Worm (Caenorhabditis elegans): ENCODE measurements around the gene srz-59.

The srz-59 gene

DNA sequence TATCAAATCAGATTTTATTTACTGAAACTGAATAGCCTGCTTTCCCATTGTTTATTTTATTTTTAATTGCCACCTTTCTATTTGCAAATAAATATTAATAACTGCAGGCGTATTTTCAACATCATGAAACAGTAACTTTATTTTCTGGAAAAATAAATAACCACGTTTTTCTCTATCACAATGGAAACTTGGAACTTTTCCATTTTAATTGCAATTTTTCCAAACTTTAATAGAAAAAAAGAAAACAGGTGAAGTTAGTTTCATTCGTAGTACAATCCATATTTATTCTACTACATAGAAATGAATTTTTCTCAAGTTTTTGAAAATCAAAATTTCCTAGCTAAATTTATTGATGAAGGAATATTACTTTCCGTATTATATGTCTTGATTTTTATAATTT is 2.8 kb upstream of the srz-59 start, which contains the start of gene srz-42:
TSS of gene srz-42 (plus strand) at position 301 of the 400 bp plus-strand sequence.
- TF ChIP-seq klf-2 (GFP tag; conservative IDR thresholded peaks at IDR 0.05) (no peak), T22C8.4 (GFP tag; IDR thresholded peaks at IDR 0.05) (no peak), ztf-23 (GFP tag; IDR thresholded peaks at IDR 0.05) (no peak), med-1 (GFP tag; optimal IDR thresholded peaks at IDR 0.05; ENCODE audit: insufficient read depth) (no peak), ref-1 (GFP tag; conservative IDR thresholded peaks at IDR 0.05) (no peak)

DNA sequence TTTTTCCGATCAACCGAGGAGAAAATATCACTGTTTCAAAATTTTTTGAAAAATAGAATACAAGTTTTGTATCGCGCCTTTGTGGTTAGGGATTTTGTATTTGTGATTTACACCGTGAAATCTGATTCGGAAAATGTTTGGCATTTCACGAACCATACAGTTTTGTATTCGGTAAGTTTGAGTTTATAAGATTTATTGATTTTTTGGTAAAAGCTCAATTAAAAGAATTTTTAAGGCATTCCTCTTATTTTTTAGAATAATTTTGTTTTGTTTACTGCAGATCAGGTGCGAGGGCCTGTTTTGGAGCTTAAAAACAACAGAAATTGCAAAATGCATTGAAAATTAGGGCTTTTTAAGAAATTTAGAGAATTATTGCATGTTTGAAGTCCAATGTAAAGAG is 1.5 kb downstream of the srz-59 start:
- TF ChIP-seq ref-1 (GFP tag; conservative IDR thresholded peaks at IDR 0.05), result no peak
- no peak for TF ChIP-seq ztf-29 (GFP tag; IDR thresholded peaks at IDR 0.05)
- TF ChIP-seq flt-1 (GFP tag; IDR thresholded peaks at IDR 0.05), result no peak
- TF ChIP-seq klf-2 (GFP tag; conservative IDR thresholded peaks at IDR 0.05), result no peak
- TF ChIP-seq T22C8.4 (GFP tag; IDR thresholded peaks at IDR 0.05), result no peak
- TF ChIP-seq cog-1 (tag; optimal IDR thresholded peaks at IDR 0.05), result no peak
- no peak for TF ChIP-seq ztf-23 (GFP tag; IDR thresholded peaks at IDR 0.05)

DNA sequence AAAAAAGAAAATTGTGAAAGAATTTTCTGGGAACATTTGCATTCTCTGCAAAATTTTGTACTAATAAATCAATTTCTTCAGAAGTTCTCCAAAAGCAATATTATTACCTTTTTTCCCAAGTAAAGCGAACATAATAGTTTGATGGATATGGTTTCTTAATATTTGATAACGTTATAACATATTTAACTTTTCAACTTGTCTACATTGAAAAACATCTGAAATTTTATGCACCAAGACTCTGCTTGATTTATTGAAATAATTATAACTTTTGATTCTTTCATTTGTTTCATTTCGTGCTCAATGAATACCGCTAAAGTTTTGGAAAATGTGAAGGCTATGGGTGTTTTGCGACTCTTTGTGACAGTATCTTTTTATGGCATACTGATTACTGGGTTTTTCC is 5.2 kb downstream of the srz-59 start, which contains the start of gene srz-31:
TSS of gene srz-31 (plus strand) at position 301 of the 400 bp plus-strand sequence.
- TF ChIP-seq med-1 (GFP tag; optimal IDR thresholded peaks at IDR 0.05; ENCODE audit: insufficient read depth) (no peak), flt-1 (GFP tag; IDR thresholded peaks at IDR 0.05) (no peak), cog-1 (tag; optimal IDR thresholded peaks at IDR 0.05) (no peak), klf-2 (GFP tag; conservative IDR thresholded peaks at IDR 0.05) (no peak), ztf-23 (GFP tag; IDR thresholded peaks at IDR 0.05) (no peak), T22C8.4 (GFP tag; IDR thresholded peaks at IDR 0.05) (no peak), tab-1 (GFP tag; IDR thresholded peaks at IDR 0.05) (no peak), ztf-29 (GFP tag; IDR thresholded peaks at IDR 0.05) (no peak)

DNA sequence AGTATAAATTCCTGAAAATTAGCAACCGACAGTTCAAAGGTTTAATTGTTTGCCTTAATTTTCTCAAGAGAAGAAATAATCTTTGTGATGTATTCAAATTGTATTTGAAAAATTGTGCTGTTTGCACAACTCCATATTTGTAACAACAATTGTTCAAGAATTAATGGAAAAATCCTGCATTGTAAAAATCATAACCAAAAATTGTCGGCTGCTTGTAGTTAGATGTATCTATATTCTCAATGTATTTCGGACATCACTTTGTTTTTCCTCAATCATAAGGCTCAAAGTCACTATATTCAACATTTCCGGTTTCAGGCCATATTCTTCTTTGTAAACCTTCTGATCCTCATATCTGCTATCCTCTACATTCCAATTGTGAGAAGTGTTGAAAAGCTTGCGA is 11.2 kb downstream of the srz-59 start:
- TF ChIP-seq tab-1 (GFP tag; IDR thresholded peaks at IDR 0.05) (no peak), ref-1 (GFP tag; conservative IDR thresholded peaks at IDR 0.05) (no peak), med-1 (GFP tag; optimal IDR thresholded peaks at IDR 0.05; ENCODE audit: insufficient read depth) (no peak)

DNA sequence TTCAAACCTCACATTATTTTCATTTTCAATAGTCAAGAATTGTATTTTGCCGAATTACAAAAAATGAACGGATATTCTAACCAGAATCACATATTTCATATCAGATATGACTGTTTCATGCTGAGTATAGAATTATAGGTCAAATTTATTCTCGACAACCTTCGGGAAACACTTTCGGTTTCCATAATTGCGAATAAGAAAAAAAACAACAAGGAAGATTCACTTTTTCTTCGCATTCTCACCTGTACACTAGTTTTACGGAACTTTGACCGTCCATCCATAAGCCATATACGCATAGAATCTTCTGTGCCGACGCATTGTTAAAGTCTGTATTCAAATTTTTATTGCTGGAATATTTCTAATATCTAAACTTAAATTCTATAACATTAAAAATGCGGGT is 13.7 kb downstream of the srz-59 start, which contains the start of gene oac-37:
TSS of gene oac-37 (plus strand) at position 301 of the 400 bp plus-strand sequence.
- TF ChIP-seq cog-1 (tag; optimal IDR thresholded peaks at IDR 0.05) (no peak), ztf-23 (GFP tag; IDR thresholded peaks at IDR 0.05) (no peak), ztf-29 (GFP tag; IDR thresholded peaks at IDR 0.05) (no peak), klf-2 (GFP tag; conservative IDR thresholded peaks at IDR 0.05) (no peak), med-1 (GFP tag; optimal IDR thresholded peaks at IDR 0.05; ENCODE audit: insufficient read depth) (no peak), ref-1 (GFP tag; conservative IDR thresholded peaks at IDR 0.05) (no peak), tab-1 (GFP tag; IDR thresholded peaks at IDR 0.05) (no peak), T22C8.4 (GFP tag; IDR thresholded peaks at IDR 0.05) (no peak), flt-1 (GFP tag; IDR thresholded peaks at IDR 0.05) (no peak)

DNA sequence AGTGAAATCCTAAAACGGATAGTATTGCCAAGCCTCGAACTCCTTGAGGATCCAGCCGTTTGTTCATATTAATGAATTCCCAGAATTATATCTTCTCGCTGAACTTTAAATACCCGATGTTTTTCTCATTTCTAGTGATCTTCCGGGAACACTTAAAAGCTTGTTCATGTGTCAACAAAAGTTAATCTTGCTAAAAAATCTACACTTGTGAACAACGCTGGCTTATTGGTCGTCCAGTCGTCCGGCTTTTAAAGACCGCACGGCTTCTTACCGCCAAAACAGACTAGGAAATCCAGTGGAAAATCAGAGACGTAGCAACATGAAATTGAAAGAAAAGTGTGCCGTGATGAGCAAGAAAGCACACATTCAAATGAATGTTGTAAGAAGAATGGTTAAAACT is 21.4 kb downstream of the srz-59 start, which contains the start of gene oac-38:
TSS of gene oac-38 (minus strand) at position 101 of the 400 bp plus-strand sequence.
- TF ChIP-seq cog-1 (tag; optimal IDR thresholded peaks at IDR 0.05) (no peak), med-1 (GFP tag; optimal IDR thresholded peaks at IDR 0.05; ENCODE audit: insufficient read depth) (no peak), ref-1 (GFP tag; conservative IDR thresholded peaks at IDR 0.05) (no peak), ztf-23 (GFP tag; IDR thresholded peaks at IDR 0.05) (no peak), klf-2 (GFP tag; conservative IDR thresholded peaks at IDR 0.05) (no peak), flt-1 (GFP tag; IDR thresholded peaks at IDR 0.05) (no peak), T22C8.4 (GFP tag; IDR thresholded peaks at IDR 0.05) (no peak), ztf-29 (GFP tag; IDR thresholded peaks at IDR 0.05) (no peak), tab-1 (GFP tag; IDR thresholded peaks at IDR 0.05) (no peak)

DNA sequence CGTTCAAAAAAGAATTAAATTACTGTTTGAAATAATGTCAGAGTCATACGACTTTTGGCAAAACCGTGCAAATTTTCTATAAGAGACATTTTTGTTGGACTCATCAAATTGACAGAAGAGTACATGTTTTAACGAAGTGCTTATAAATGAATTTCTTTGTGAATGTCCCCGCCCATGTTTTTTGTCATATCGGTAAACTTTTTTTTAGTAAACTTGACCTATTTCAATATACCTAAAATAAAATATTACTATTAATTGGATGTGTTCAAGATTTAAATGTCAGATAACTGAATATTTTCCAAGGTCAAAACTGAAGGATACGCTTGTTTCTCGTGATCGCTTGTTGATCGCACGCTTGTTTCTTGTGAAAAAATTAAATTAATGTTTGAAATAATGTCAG is 26.2 kb downstream of the srz-59 start, which contains the start of gene R05A10.8:
TSS of gene R05A10.8 (minus strand) at position 101 of the 400 bp plus-strand sequence.
- TF ChIP-seq T22C8.4 (GFP tag; IDR thresholded peaks at IDR 0.05) (no peak), cog-1 (tag; optimal IDR thresholded peaks at IDR 0.05) (no peak), ref-1 (GFP tag; conservative IDR thresholded peaks at IDR 0.05) (no peak), klf-2 (GFP tag; conservative IDR thresholded peaks at IDR 0.05) (no peak), tab-1 (GFP tag; IDR thresholded peaks at IDR 0.05) (no peak), flt-1 (GFP tag; IDR thresholded peaks at IDR 0.05) (no peak), med-1 (GFP tag; optimal IDR thresholded peaks at IDR 0.05; ENCODE audit: insufficient read depth) (no peak), ztf-29 (GFP tag; IDR thresholded peaks at IDR 0.05) (no peak), ztf-23 (GFP tag; IDR thresholded peaks at IDR 0.05) (no peak)

DNA sequence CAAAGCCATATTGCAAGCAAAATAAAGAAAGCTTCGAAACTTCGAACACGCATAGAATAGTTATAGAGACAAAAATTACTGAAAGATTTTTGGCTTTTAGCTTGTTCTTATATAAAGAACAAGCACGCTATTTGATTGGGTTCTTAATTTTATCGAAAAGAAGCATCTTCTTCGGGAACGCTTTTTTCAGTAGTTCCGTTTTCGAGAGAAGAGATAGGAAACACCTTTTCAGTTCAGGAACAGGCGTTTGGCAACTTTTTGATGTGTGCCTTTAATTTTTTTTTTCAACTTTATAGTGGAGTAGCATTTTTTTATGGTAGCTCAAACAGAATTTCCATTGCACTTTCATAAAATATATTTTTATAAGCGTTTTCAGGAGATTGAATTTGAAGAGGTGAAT is 30.9 kb downstream of the srz-59 start, which contains the start of gene R05A10.7:
TSS of gene R05A10.7 (minus strand) at position 101 of the 400 bp plus-strand sequence.
- no peak for TF ChIP-seq ztf-29 (GFP tag; IDR thresholded peaks at IDR 0.05)
- no peak for TF ChIP-seq ref-1 (GFP tag; conservative IDR thresholded peaks at IDR 0.05)
- no peak for TF ChIP-seq flt-1 (GFP tag; IDR thresholded peaks at IDR 0.05)
- no peak for TF ChIP-seq cog-1 (tag; optimal IDR thresholded peaks at IDR 0.05)
- no peak for TF ChIP-seq tab-1 (GFP tag; IDR thresholded peaks at IDR 0.05)
- no peak for TF ChIP-seq klf-2 (GFP tag; conservative IDR thresholded peaks at IDR 0.05)
- no peak for TF ChIP-seq T22C8.4 (GFP tag; IDR thresholded peaks at IDR 0.05)
- TF ChIP-seq ztf-23 (GFP tag; IDR thresholded peaks at IDR 0.05), result no peak
- TF ChIP-seq med-1 (GFP tag; optimal IDR thresholded peaks at IDR 0.05; ENCODE audit: insufficient read depth), result no peak

DNA sequence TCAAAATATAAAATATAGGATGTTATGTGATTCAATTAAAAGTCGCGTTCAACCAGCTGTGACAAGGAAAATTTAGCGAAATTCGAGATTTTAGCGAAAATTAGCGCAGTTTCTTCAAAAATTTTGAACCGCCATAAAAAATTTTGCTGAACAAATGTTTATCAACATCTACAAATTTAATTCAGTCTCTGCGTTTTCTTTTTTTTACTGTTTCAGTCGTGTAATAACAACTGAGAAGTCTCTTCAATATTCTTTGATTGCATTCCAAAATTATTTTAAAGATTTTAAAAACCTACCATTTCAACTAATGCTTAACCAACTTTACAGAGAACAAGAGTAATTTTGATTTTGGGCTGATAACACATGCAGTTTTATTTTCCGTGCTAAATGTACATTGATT is 32.2 kb downstream of the srz-59 start:
- no peak for TF ChIP-seq cog-1 (tag; optimal IDR thresholded peaks at IDR 0.05)
- no peak for TF ChIP-seq ztf-29 (GFP tag; IDR thresholded peaks at IDR 0.05)
- TF ChIP-seq klf-2 (GFP tag; conservative IDR thresholded peaks at IDR 0.05), result no peak
- no peak for TF ChIP-seq tab-1 (GFP tag; IDR thresholded peaks at IDR 0.05)
- no peak for TF ChIP-seq flt-1 (GFP tag; IDR thresholded peaks at IDR 0.05)
- no peak for TF ChIP-seq med-1 (GFP tag; optimal IDR thresholded peaks at IDR 0.05; ENCODE audit: insufficient read depth)
- no peak for TF ChIP-seq T22C8.4 (GFP tag; IDR thresholded peaks at IDR 0.05)
- no peak for TF ChIP-seq ref-1 (GFP tag; conservative IDR thresholded peaks at IDR 0.05)
- no peak for TF ChIP-seq ztf-23 (GFP tag; IDR thresholded peaks at IDR 0.05)

DNA sequence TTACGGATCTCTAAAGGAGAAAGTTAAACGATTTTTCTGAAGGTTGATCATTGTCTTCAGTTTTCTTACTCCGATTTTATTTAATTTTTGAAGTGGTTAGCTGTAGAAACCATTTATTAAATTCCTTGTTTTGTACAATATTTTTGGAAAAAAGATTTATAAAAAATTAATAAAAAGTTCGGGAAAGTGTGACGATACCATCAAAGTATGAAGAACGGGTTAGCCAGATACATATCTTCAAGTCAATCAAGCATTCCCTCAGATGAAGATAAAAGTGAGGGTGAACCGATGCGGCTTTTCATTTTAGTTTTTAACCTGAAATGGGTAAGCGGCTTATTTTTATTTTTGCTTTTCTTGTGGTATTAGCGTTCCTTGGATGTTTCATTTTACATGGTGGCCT is 33.6 kb downstream of the srz-59 start, which contains the start of gene R05A10.6:
TSS of gene R05A10.6 (plus strand) at position 301 of the 400 bp plus-strand sequence.
- no peak for TF ChIP-seq med-1 (GFP tag; optimal IDR thresholded peaks at IDR 0.05; ENCODE audit: insufficient read depth)
- no peak for TF ChIP-seq ref-1 (GFP tag; conservative IDR thresholded peaks at IDR 0.05)
- no peak for TF ChIP-seq flt-1 (GFP tag; IDR thresholded peaks at IDR 0.05)
- no peak for TF ChIP-seq cog-1 (tag; optimal IDR thresholded peaks at IDR 0.05)
- no peak for TF ChIP-seq klf-2 (GFP tag; conservative IDR thresholded peaks at IDR 0.05)
- no peak for TF ChIP-seq T22C8.4 (GFP tag; IDR thresholded peaks at IDR 0.05)
- no peak for TF ChIP-seq ztf-29 (GFP tag; IDR thresholded peaks at IDR 0.05)
- TF ChIP-seq ztf-23 (GFP tag; IDR thresholded peaks at IDR 0.05), result no peak
- TF ChIP-seq tab-1 (GFP tag; IDR thresholded peaks at IDR 0.05), result no peak
